Fruit fly (Drosophila melanogaster) whole organism, adult: ENCODE measurements around the gene Cdc50.

ENCODE experiments used
- Hr96 ChIP-seq: fragments of 200-800 bp; sonication (Bioruptor generic); optimal IDR thresholded peaks from 2 replicates; lab custom pipeline; 2016; ENCODE audit warnings: missing biosample characterization, missing genetic modification characterization
- kay ChIP-seq: fragments of 200-800 bp; sonication (Bioruptor generic); peaks from one replicate; lab custom pipeline; 2016; ENCODE audit warnings: missing biosample characterization, missing genetic modification characterization, borderline replicate concordance

- no peak for TF ChIP-seq Hr96 (GFP tag; lab: Kevin White, UChicago)
- TF ChIP-seq kay (GFP tag; lab: Kevin White, UChicago), result no peak
Observed at dm6 chrX:16428476-16428875, 12.6 kb downstream of the Cdc50 start.
